Worm (Caenorhabditis elegans) whole organism, L4/young adult: Measurements from ENCODE around the gene srsx-14.

Experiments used
- W03F9.2 ChIP-seq: fragments of 150-350 bp; optimal IDR thresholded peaks from 2 replicates; lab custom pipeline; 2014; ENCODE audit warnings: missing biosample characterization, missing genetic modification characterization
- dao-5 ChIP-seq: sonication (generic microtip); optimal IDR thresholded peaks from 2 replicates; lab custom pipeline; 2016; ENCODE audit warnings: missing genotype, missing genetic modification characterization, moderate library complexity, missing compliant biosample characterization
- him-1 ChIP-seq: sonication (generic microtip); optimal IDR thresholded peaks from 2 replicates; lab custom pipeline; 2016; ENCODE audit warnings: missing genotype, missing genetic modification reagents, missing genetic modification characterization, missing compliant biosample characterization

DNA sequence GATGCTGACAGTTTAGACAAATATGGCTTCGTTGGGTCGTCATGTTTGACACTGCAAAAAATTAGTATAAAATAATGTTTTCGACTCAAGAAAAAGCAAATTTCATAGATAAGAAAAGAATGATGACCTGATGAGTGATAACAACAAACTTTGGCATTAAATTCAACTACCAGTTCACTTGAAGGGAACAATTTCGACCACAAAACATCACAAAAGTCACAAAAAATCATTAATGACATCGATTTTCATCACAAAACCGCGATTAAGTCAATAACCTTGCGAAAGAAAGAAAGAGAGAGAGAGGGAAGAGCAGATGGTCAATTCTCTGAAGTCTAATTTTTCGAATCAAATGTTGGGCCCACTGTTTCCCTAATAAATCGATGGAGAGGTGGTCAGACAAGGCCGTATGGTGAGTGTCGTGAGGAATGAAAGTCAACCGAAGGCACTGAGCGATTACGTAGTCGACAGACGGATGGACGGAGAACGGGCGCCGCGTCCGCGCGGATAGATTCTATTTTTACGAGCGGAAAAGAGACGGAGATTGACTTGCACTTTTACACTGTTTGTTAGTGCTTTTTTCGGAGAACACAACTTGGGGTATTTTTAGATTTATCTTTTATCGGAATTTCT lies 37.5 kb upstream of the srsx-14 start, which contains the start of gene bec-1:
- TF ChIP-seq W03F9.2 (tag; lab: Kevin White, UChicago) = no peak
- no peak for TF ChIP-seq him-1 (tag; lab: Kevin White, UChicago)
- TF ChIP-seq dao-5 (tag; lab: Kevin White, UChicago) = no peak
